Worm (Caenorhabditis elegans) whole organism, young adult: ENCODE measurements around the gene Y73F4A.3.

ENCODE experiments used
- F39B2.1 ChIP-seq: fragments of 200-800 bp; sonication (Bioruptor generic); IDR thresholded peaks from 2 replicates; pipeline ENCODE4 v1.3.6; 2022; ENCODE audit warnings: missing genetic modification reagents, missing genetic modification characterization, missing compliant biosample characterization
- F57C9.4 ChIP-seq: sonication (generic microtip); optimal IDR thresholded peaks from 2 replicates; lab custom pipeline; 2017; ENCODE audit warnings: mild to moderate bottlenecking, missing genetic modification characterization, missing compliant biosample characterization
- T07F8.4 ChIP-seq: sonication (generic microtip); optimal IDR thresholded peaks from 2 replicates; lab custom pipeline; 2016; ENCODE audit warnings: mild to moderate bottlenecking, missing genetic modification characterization, moderate library complexity, missing compliant biosample characterization
- athp-1 ChIP-seq: sonication (generic microtip); optimal IDR thresholded peaks from 2 replicates; lab custom pipeline; 2017; ENCODE audit warnings: mild to moderate bottlenecking, missing genetic modification characterization, missing compliant biosample characterization
- hsf-1 ChIP-seq: fragments of 200-800 bp; sonication (Bioruptor generic); IDR thresholded peaks from 2 replicates; pipeline ENCODE4 v1.3.6; 2022; ENCODE audit warnings: missing genetic modification reagents, missing genetic modification characterization, missing compliant biosample characterization
- lsl-1 ChIP-seq: fragments of 200-800 bp; sonication (Bioruptor generic); optimal IDR thresholded peaks from 2 replicates; lab custom pipeline; 2018; ENCODE audit warnings: mild to moderate bottlenecking, missing genetic modification characterization, moderate library complexity, missing compliant biosample characterization
- mes-4 ChIP-seq: sonication (generic microtip); optimal IDR thresholded peaks from 2 replicates; lab custom pipeline; 2016; ENCODE audit warnings: missing genotype, missing genetic modification characterization, missing compliant biosample characterization
- snpc-3.4 ChIP-seq: sonication (generic microtip); optimal IDR thresholded peaks from 2 replicates; lab custom pipeline; 2017; ENCODE audit warnings: missing genetic modification characterization, mild to moderate bottlenecking, missing compliant biosample characterization, antibody characterized with exemption, moderate library complexity, missing genotype, missing genetic modification reagents
- unc-62 ChIP-seq: fragments of 150-350 bp; optimal IDR thresholded peaks from 2 replicates; lab custom pipeline; 2014; ENCODE audit warnings: missing biosample characterization, missing genetic modification reagents, missing genetic modification characterization

- TF ChIP-seq snpc-3.4 (peak; percentile 28), T07F8.4 (tag; lab: Kevin White, UChicago) (no peak), F57C9.4 (tag; lab: Kevin White, UChicago) (no peak), unc-62 (GFP tag; lab: Kevin White, UChicago) (no peak), hsf-1 (GFP tag; lab: Robert Waterston, UW) (0 out of 2 replicates have a peak, but pooled peaks have one; percentile 38), F39B2.1 (GFP tag; lab: Robert Waterston, UW) (no peak), lsl-1 (GFP tag; lab: Kevin White, UChicago) (peak; percentile 52), athp-1 (peak; percentile 14), mes-4 (tag; lab: Kevin White, UChicago) (no peak)
Observed at ce11 chrIV:9074244-9074723, 34.0 kb upstream of the Y73F4A.3 start, which contains the start of gene mppb-1.
